Worm (Caenorhabditis elegans) whole organism, midembryonic: ENCODE measurements around the gene C16D9.4.

Experiments used
- T22C8.4 ChIP-seq: fragments of 200-800 bp; sonication (Bioruptor generic); IDR thresholded peaks from 2 replicates; pipeline ENCODE4 v1.3.6; 2022; ENCODE audit warnings: missing genetic modification characterization, missing compliant biosample characterization
- cog-1 ChIP-seq: sonication (generic microtip); optimal IDR thresholded peaks from 2 replicates; lab custom pipeline; 2016; ENCODE audit warnings: missing genetic modification characterization, missing compliant biosample characterization
- flt-1 ChIP-seq: fragments of 200-800 bp; sonication (Bioruptor generic); IDR thresholded peaks from 2 replicates; pipeline ENCODE4 v1.3.6; 2022; ENCODE audit warnings: missing genetic modification characterization, missing compliant biosample characterization
- klf-2 ChIP-seq: fragments of 200-800 bp; sonication (Bioruptor generic); conservative IDR thresholded peaks from 2 replicates; pipeline ENCODE4 v1.3.6; 2022; ENCODE audit warnings: missing genetic modification reagents, missing genetic modification characterization, missing compliant biosample characterization
- med-1 ChIP-seq: sonication (generic microtip); optimal IDR thresholded peaks from 2 replicates; lab custom pipeline; 2017; ENCODE audit warnings: missing genetic modification characterization, mild to moderate bottlenecking, missing compliant biosample characterization, antibody characterized with exemption, missing genetic modification reagents; ENCODE audit not compliant: insufficient read depth
- ref-1 ChIP-seq: fragments of 200-800 bp; sonication (Bioruptor generic); conservative IDR thresholded peaks from 2 replicates; pipeline ENCODE4 v1.3.6; 2022; ENCODE audit warnings: missing genetic modification reagents, missing genetic modification characterization, missing compliant biosample characterization
- tab-1 ChIP-seq: fragments of 200-800 bp; sonication (Bioruptor generic); IDR thresholded peaks from 2 replicates; pipeline ENCODE4 v1.3.6; 2022; ENCODE audit warnings: missing genetic modification characterization, missing compliant biosample characterization
- ztf-23 ChIP-seq: fragments of 200-800 bp; sonication (Bioruptor generic); IDR thresholded peaks from 2 replicates; pipeline ENCODE4 v1.3.6; 2022; ENCODE audit warnings: missing genetic modification reagents, missing genetic modification characterization, missing compliant biosample characterization
- ztf-29 ChIP-seq: fragments of 200-800 bp; sonication (Bioruptor generic); IDR thresholded peaks from 2 replicates; pipeline ENCODE4 v1.3.6; 2022; ENCODE audit warnings: missing genetic modification reagents, missing genetic modification characterization, missing compliant biosample characterization

DNA sequence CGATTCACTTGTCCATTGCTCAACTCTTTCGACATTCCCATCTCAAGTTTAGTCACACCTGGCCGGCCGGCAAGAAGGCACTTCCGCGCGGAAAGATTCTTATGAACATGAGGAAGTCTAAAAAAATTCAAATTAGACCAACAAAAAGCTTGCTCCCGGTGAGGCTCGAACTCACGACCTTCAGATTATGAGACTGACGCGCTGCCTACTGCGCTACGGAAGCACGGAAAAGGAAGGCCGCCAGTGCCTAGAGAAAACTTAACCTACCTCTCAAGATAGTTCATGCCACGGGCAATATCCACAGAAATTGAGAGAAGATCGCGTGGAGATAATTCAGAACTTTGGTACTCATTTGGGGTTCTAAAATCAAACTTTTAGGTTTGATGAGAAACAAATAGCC, 12.6 kb downstream of the C16D9.4 start:
- TF ChIP-seq cog-1 (no peak), ztf-23 (peak; percentile 70; the same call in 1 of the 2 replicates), ref-1 (no peak), klf-2 (no peak), tab-1 (GFP tag; lab: Robert Waterston, UW) (peak; percentile 72; the same call in 1 of the 2 replicates), flt-1 (GFP tag; lab: Robert Waterston, UW) (peak; percentile 60; the same call in 1 of the 2 replicates), T22C8.4 (GFP tag; lab: Robert Waterston, UW) (0 out of 2 replicates have a peak, but pooled peaks have one; percentile 7), ztf-29 (GFP tag; lab: Robert Waterston, UW) (no peak), med-1 (no peak)
